Fruit fly (Drosophila melanogaster) whole organism, embryonic: ENCODE measurements around the gene smg.

Experiments
- Bteb2 ChIP-seq: fragments of 200-800 bp; sonication (Bioruptor generic); optimal IDR thresholded peaks from 2 replicates; lab custom pipeline; 2016; ENCODE audit warnings: missing biosample characterization, missing genetic modification characterization
- CG10147 ChIP-seq: fragments of 200-800 bp; sonication (Bioruptor generic); optimal IDR thresholded peaks from 2 replicates; lab custom pipeline; 2019; ENCODE audit warnings: missing biosample characterization, mild to moderate bottlenecking, missing genetic modification characterization, moderate library complexity
- CG10274 ChIP-seq: fragments of 200-800 bp; sonication (Bioruptor generic); optimal IDR thresholded peaks from 3 replicates; lab custom pipeline; 2017; ENCODE audit warnings: missing biosample characterization, mild to moderate bottlenecking, missing genetic modification characterization
- CG10431 ChIP-seq: fragments of 200-800 bp; sonication (Bioruptor generic); optimal IDR thresholded peaks from 3 replicates; lab custom pipeline; 2018; ENCODE audit warnings: missing biosample characterization, mild to moderate bottlenecking, missing genetic modification characterization
- CG10565 ChIP-seq: fragments of 200-800 bp; sonication (Bioruptor generic); optimal IDR thresholded peaks from 3 replicates; lab custom pipeline; 2016; ENCODE audit warnings: missing biosample characterization, mild to moderate bottlenecking, missing genetic modification characterization
- CG11723 ChIP-seq: fragments of 200-800 bp; sonication (Bioruptor generic); optimal IDR thresholded peaks from 2 replicates; lab custom pipeline; 2017; ENCODE audit warnings: missing biosample characterization, mild to moderate bottlenecking, missing genetic modification characterization
- CG13287 ChIP-seq: fragments of 200-800 bp; sonication (Bioruptor generic); IDR thresholded peaks from 2 replicates; pipeline ENCODE4 v1.3.6; 2022; ENCODE audit warnings: missing biosample characterization, missing genetic modification characterization; ENCODE audit not compliant: partially characterized antibody
- CG14050 ChIP-seq: fragments of 200-800 bp; sonication (Bioruptor generic); IDR thresholded peaks from 3 replicates; pipeline ENCODE4 v1.3.6; 2022; ENCODE audit warnings: missing biosample characterization, missing genetic modification characterization
- CG14710 ChIP-seq: fragments of 200-800 bp; sonication (Bioruptor generic); optimal IDR thresholded peaks from 3 replicates; lab custom pipeline; 2019; ENCODE audit warnings: missing biosample characterization, mild to moderate bottlenecking, missing genetic modification characterization, moderate library complexity
- CG15011 ChIP-seq: fragments of 200-800 bp; sonication (Bioruptor generic); optimal IDR thresholded peaks from 3 replicates; lab custom pipeline; 2018; ENCODE audit warnings: missing biosample characterization, mild to moderate bottlenecking, missing genetic modification characterization
- CG1529 ChIP-seq: fragments of 200-800 bp; sonication (Bioruptor generic); optimal IDR thresholded peaks from 3 replicates; lab custom pipeline; 2018; ENCODE audit warnings: missing biosample characterization, missing genetic modification characterization
- CG1832 ChIP-seq: fragments of 200-800 bp; sonication (Bioruptor generic); optimal IDR thresholded peaks from 2 replicates; lab custom pipeline; 2017; ENCODE audit warnings: missing biosample characterization, mild to moderate bottlenecking, missing genetic modification characterization, inconsistent platforms
- CG2116 ChIP-seq: fragments of 200-800 bp; sonication (Bioruptor generic); optimal IDR thresholded peaks from 3 replicates; lab custom pipeline; 2018; ENCODE audit warnings: missing biosample characterization, mild to moderate bottlenecking, missing genetic modification characterization
- CG30431 ChIP-seq: fragments of 200-800 bp; sonication (Bioruptor generic); optimal IDR thresholded peaks from 2 replicates; lab custom pipeline; 2017; ENCODE audit warnings: missing biosample characterization, missing genetic modification characterization
- CG33213 ChIP-seq: fragments of 200-800 bp; sonication (Bioruptor generic); optimal IDR thresholded peaks from 3 replicates; lab custom pipeline; 2016; ENCODE audit warnings: missing biosample characterization, missing genetic modification characterization
- CG6683 ChIP-seq: fragments of 200-800 bp; sonication (Bioruptor generic); optimal IDR thresholded peaks from 2 replicates; lab custom pipeline; 2017; ENCODE audit warnings: missing biosample characterization, mild to moderate bottlenecking, missing genetic modification characterization, missing genetic modification reagents
- CG6854 ChIP-seq: fragments of 200-800 bp; sonication (Bioruptor generic); optimal IDR thresholded peaks from 3 replicates; lab custom pipeline; 2017; ENCODE audit warnings: missing biosample characterization, mild to moderate bottlenecking, missing genetic modification characterization
- CG7556 ChIP-seq: fragments of 200-800 bp; sonication (Bioruptor generic); optimal IDR thresholded peaks from 2 replicates; lab custom pipeline; 2017; ENCODE audit warnings: missing biosample characterization, mild to moderate bottlenecking, missing genetic modification characterization
- CG8765 ChIP-seq: fragments of 200-800 bp; sonication (Bioruptor generic); IDR thresholded peaks from 2 replicates; pipeline ENCODE4 v1.3.6; 2022; ENCODE audit warnings: missing biosample characterization, missing genetic modification characterization
- CG9215 ChIP-seq: fragments of 200-800 bp; sonication (Bioruptor generic); IDR thresholded peaks from 2 replicates; pipeline ENCODE4 v1.3.6; 2022; ENCODE audit warnings: missing biosample characterization, missing genetic modification characterization
- CG9727 ChIP-seq: fragments of 200-800 bp; sonication (Bioruptor generic); optimal IDR thresholded peaks from 3 replicates; lab custom pipeline; 2017; ENCODE audit warnings: missing biosample characterization, mild to moderate bottlenecking, missing genetic modification characterization
- Deaf1 ChIP-seq: fragments of 200-800 bp; optimal IDR thresholded peaks from 3 replicates; lab custom pipeline; 2019; ENCODE audit warnings: missing biosample characterization, mild to moderate bottlenecking, missing genetic modification characterization, moderate library complexity
- Dip2 ChIP-seq: fragments of 200-800 bp; sonication (Bioruptor generic); IDR thresholded peaks from 2 replicates; pipeline ENCODE4 v1.3.6; 2022; ENCODE audit warnings: missing biosample characterization, missing genetic modification characterization
- Dll ChIP-seq: fragments of 200-800 bp; sonication (Bioruptor generic); IDR thresholded peaks from 4 replicates; pipeline ENCODE4 v1.3.6; 2022; ENCODE audit warnings: missing biosample characterization, missing genetic modification characterization; ENCODE audit not compliant: partially characterized antibody
- ERR ChIP-seq: fragments of 200-800 bp; sonication (Bioruptor generic); optimal IDR thresholded peaks from 2 replicates; lab custom pipeline; 2016; ENCODE audit warnings: missing biosample characterization, missing genetic modification characterization
- Hr51 ChIP-seq, 2 experiments: fragments of 200-800 bp; sonication (Bioruptor generic); optimal IDR thresholded peaks; 2 replicates in 1 of 2; 3 replicates in 1 of 2; lab custom pipeline; 2016 to 2018; ENCODE audit warnings: missing biosample characterization in 2 of 2, missing genetic modification characterization in 2 of 2, mild to moderate bottlenecking in 1 of 2, moderate library complexity in 1 of 2
- Lhr ChIP-seq: fragments of 200-800 bp; sonication (Bioruptor generic); optimal IDR thresholded peaks from 3 replicates; lab custom pipeline; 2017; ENCODE audit warnings: mild to moderate bottlenecking, missing biosample characterization, missing genetic modification reagents, missing genetic modification characterization
- Lim3 ChIP-seq: fragments of 200-800 bp; sonication (Bioruptor generic); IDR thresholded peaks from 2 replicates; pipeline ENCODE4 v1.3.6; 2022; ENCODE audit warnings: missing biosample characterization, missing genetic modification characterization
- Max ChIP-seq: fragments of 200-800 bp; sonication (Bioruptor generic); optimal IDR thresholded peaks from 2 replicates; lab custom pipeline; 2016; ENCODE audit warnings: missing biosample characterization, mild to moderate bottlenecking, missing genetic modification characterization
- Meics ChIP-seq: fragments of 200-800 bp; sonication (Bioruptor generic); optimal IDR thresholded peaks from 2 replicates; lab custom pipeline; 2017; ENCODE audit warnings: missing biosample characterization, mild to moderate bottlenecking, missing genetic modification characterization
- Optix ChIP-seq: fragments of 200-800 bp; sonication (Bioruptor generic); IDR thresholded peaks from 3 replicates; pipeline ENCODE4 v1.3.6; 2022; ENCODE audit warnings: missing biosample characterization, missing genetic modification characterization
- Six4 ChIP-seq: fragments of 200-800 bp; sonication (Bioruptor generic); optimal IDR thresholded peaks from 2 replicates; lab custom pipeline; 2016; ENCODE audit warnings: missing biosample characterization, missing genetic modification characterization
- Spps ChIP-seq: fragments of 200-800 bp; sonication (Bioruptor generic); optimal IDR thresholded peaks from 2 replicates; lab custom pipeline; 2018; ENCODE audit warnings: missing biosample characterization, mild to moderate bottlenecking, missing genetic modification characterization
- Sry-δ ChIP-seq: fragments of 200-800 bp; sonication (Bioruptor generic); optimal IDR thresholded peaks from 2 replicates; lab custom pipeline; 2016; ENCODE audit warnings: missing biosample characterization, missing genetic modification characterization
- Taf1 ChIP-seq: fragments of 200-800 bp; sonication (Bioruptor generic); IDR thresholded peaks from 2 replicates; pipeline ENCODE4 v1.3.6; 2022; ENCODE audit warnings: missing biosample characterization, missing genetic modification characterization
- corto ChIP-seq: fragments of 200-800 bp; sonication (Bioruptor generic); optimal IDR thresholded peaks from 2 replicates; lab custom pipeline; 2016; ENCODE audit warnings: missing biosample characterization, mild to moderate bottlenecking, missing genetic modification characterization, moderate library complexity
- dati ChIP-seq: fragments of 200-800 bp; sonication (Bioruptor generic); IDR thresholded peaks from 2 replicates; pipeline ENCODE4 v1.3.6; 2022; ENCODE audit warnings: missing biosample characterization, missing genetic modification characterization
- dpn ChIP-seq, 2 experiments: fragments of 200-800 bp; sonication (Bioruptor generic); optimal IDR thresholded peaks; 3 replicates each; lab custom pipeline; 2016; ENCODE audit warnings: missing biosample characterization in 2 of 2, missing genetic modification characterization in 2 of 2
- grn ChIP-seq: fragments of 200-800 bp; sonication (Bioruptor generic); optimal IDR thresholded peaks from 3 replicates; lab custom pipeline; 2017; ENCODE audit warnings: missing biosample characterization, missing genetic modification characterization
- h ChIP-seq: fragments of >200 bp; optimal IDR thresholded peaks from 2 replicates; lab custom pipeline; 2017
- lab ChIP-seq: fragments of 200-800 bp; sonication (Bioruptor generic); optimal IDR thresholded peaks from 3 replicates; lab custom pipeline; 2017; ENCODE audit warnings: missing biosample characterization, missing genetic modification characterization, mild to moderate bottlenecking, moderate library complexity, missing genetic modification reagents
- nerfin-1 ChIP-seq: fragments of 200-800 bp; sonication (Bioruptor generic); optimal IDR thresholded peaks from 3 replicates; lab custom pipeline; 2019; ENCODE audit warnings: missing biosample characterization, mild to moderate bottlenecking, missing genetic modification characterization, moderate library complexity
- odd ChIP-seq: fragments of 200-800 bp; sonication (Bioruptor generic); optimal IDR thresholded peaks from 2 replicates; lab custom pipeline; 2017; ENCODE audit warnings: missing biosample characterization, mild to moderate bottlenecking, missing genetic modification characterization
- pita ChIP-seq: fragments of 200-800 bp; sonication (Bioruptor generic); optimal IDR thresholded peaks from 2 replicates; lab custom pipeline; 2017; ENCODE audit warnings: missing biosample characterization, mild to moderate bottlenecking, missing genetic modification characterization
- pum ChIP-seq: fragments of 200-800 bp; sonication (Bioruptor generic); optimal IDR thresholded peaks from 2 replicates; lab custom pipeline; 2016; ENCODE audit warnings: missing biosample characterization, missing genetic modification characterization
- sens-2 ChIP-seq: fragments of 200-800 bp; sonication (Bioruptor generic); IDR thresholded peaks from 2 replicates; pipeline ENCODE4 v1.3.6; 2022; ENCODE audit warnings: missing biosample characterization, missing genetic modification characterization
- stc ChIP-seq: fragments of 200-800 bp; sonication (Bioruptor generic); IDR thresholded peaks from 2 replicates; pipeline ENCODE4 v1.3.6; 2022; ENCODE audit warnings: missing biosample characterization, missing genetic modification characterization
- tin ChIP-seq: fragments of 200-800 bp; sonication (Bioruptor generic); optimal IDR thresholded peaks from 3 replicates; lab custom pipeline; 2016; ENCODE audit warnings: missing biosample characterization, missing genetic modification characterization
- tx ChIP-seq: fragments of 200-800 bp; sonication (Bioruptor generic); optimal IDR thresholded peaks from 2 replicates; lab custom pipeline; 2016; ENCODE audit warnings: missing biosample characterization, missing genetic modification characterization
- zfh2 ChIP-seq: fragments of 200-800 bp; sonication (Bioruptor generic); optimal IDR thresholded peaks from 2 replicates; lab custom pipeline; 2016; ENCODE audit warnings: missing biosample characterization, missing genetic modification characterization

The smg gene

DNA sequence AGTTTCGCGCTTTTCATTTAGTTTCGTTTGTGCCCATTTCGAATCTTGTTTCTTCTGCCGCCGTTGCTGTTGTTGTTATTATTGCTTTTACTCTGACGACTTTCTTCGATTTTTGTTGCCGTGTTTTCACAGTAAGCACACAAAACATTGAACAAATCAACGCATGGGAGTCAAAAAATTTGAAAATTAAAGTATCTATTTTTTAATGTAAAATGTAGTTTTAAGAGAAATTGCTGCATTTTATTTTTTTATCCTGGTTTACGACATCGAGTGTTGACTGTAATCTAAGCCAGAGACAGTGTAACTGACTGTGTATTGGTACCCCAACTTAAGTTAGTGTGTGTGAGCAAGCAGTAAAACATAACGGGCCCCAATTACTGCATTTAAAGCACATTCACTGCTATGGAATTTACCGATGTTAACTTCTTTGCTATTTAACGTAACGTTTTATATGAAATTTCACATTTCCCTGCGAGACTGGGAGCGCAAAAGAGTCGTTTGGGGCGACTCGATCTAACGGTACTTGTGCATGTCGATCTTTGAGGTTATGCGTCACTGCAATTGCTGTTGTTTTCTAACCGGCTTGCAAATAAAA, 1.5 kb downstream of the smg start (continued):
- no peak for TF ChIP-seq CG10431
- TF ChIP-seq CG6854 (GFP tag; lab: Kevin White, UChicago) = no peak
- TF ChIP-seq Bteb2 (GFP tag; lab: Kevin White, UChicago) = no peak
- peak; percentile 49 for TF ChIP-seq CG14710 (tag; lab: Kevin White, UChicago)
- no peak for TF ChIP-seq CG9215
- TF ChIP-seq nerfin-1 (tag; lab: Kevin White, UChicago) = peak; percentile 35
- no peak for TF ChIP-seq pita (GFP tag; lab: Kevin White, UChicago)
- TF ChIP-seq CG6683 (GFP tag; lab: Kevin White, UChicago) = no peak
- TF ChIP-seq CG14050 (GFP tag; lab: Robert Waterston, UW) = peak; percentile 44; the same call in 1 of the 3 replicates
- TF ChIP-seq Spps = peak; percentile 31
- no peak for TF ChIP-seq Dll (GFP tag; lab: Robert Waterston, UW)
- no peak for TF ChIP-seq Taf1
- TF ChIP-seq odd = no peak
- peak; percentile 59 for TF ChIP-seq CG9727 (GFP tag; lab: Kevin White, UChicago)
- TF ChIP-seq CG8765 (GFP tag; lab: Robert Waterston, UW) = peak; percentile 63; the same call in 1 of the 2 replicates
- no peak for TF ChIP-seq tx (GFP tag; lab: Kevin White, UChicago)
- TF ChIP-seq CG10147 (GFP tag; lab: Kevin White, UChicago) = no peak
- TF ChIP-seq CG10565 = no peak
- no peak for TF ChIP-seq lab (GFP tag; lab: Kevin White, UChicago)
- TF ChIP-seq stc (GFP tag; lab: Robert Waterston, UW) = peak; percentile 62; the same call in 1 of the 2 replicates
- TF ChIP-seq corto (GFP tag; lab: Kevin White, UChicago) = peak; percentile 44
- TF ChIP-seq Deaf1 (tag; lab: Kevin White, UChicago) = no peak
- no peak for TF ChIP-seq CG2116 (GFP tag; lab: Kevin White, UChicago)
- 0 out of 2 replicates have a peak, but pooled peaks have one; percentile 3 for TF ChIP-seq dati
- peak; percentile 61 for TF ChIP-seq zfh2 (GFP tag; lab: Kevin White, UChicago)
- peak; percentile 37 to 71 for TF ChIP-seq dpn (GFP tag; optimal IDR thresholded peaks at IDR 0.05; lab: Kevin White, UChicago)
- no peak for TF ChIP-seq grn (GFP tag; lab: Kevin White, UChicago)
- no peak for TF ChIP-seq CG11723 (GFP tag; lab: Kevin White, UChicago)
- peak; percentile 30 for TF ChIP-seq CG7556 (GFP tag; lab: Kevin White, UChicago)
- TF ChIP-seq CG10274 (GFP tag; lab: Kevin White, UChicago) = no peak
- no peak for TF ChIP-seq ERR
- TF ChIP-seq CG1529 (GFP tag; lab: Kevin White, UChicago) = peak; percentile 23
- TF ChIP-seq Optix (GFP tag; lab: Robert Waterston, UW) = 0 out of 3 replicates have a peak, but pooled peaks have one; percentile 25
- TF ChIP-seq Sry-δ (GFP tag; lab: Kevin White, UChicago) = no peak
- peak; percentile 0 for TF ChIP-seq Lhr (GFP tag; lab: Kevin White, UChicago)
- TF ChIP-seq h = no peak
- no peak for TF ChIP-seq CG1832
- TF ChIP-seq CG13287 = no peak
- peak; percentile 49 for TF ChIP-seq Six4 (GFP tag; lab: Kevin White, UChicago)
- TF ChIP-seq Meics (GFP tag; lab: Kevin White, UChicago) = peak; percentile 44
- peak; percentile 33 for TF ChIP-seq Max (GFP tag; lab: Kevin White, UChicago)
- TF ChIP-seq Hr51 (GFP tag; optimal IDR thresholded peaks at IDR 0.05; lab: Kevin White, UChicago) = peak in 1 of 2 experiments; percentile 19
- TF ChIP-seq Dip2 (GFP tag; lab: Robert Waterston, UW) = no peak
- peak; percentile 11 for TF ChIP-seq CG15011 (GFP tag; lab: Kevin White, UChicago)
- peak; percentile 54 for TF ChIP-seq pum (GFP tag; lab: Kevin White, UChicago)
- no peak for TF ChIP-seq sens-2
- peak; percentile 29 for TF ChIP-seq CG33213 (GFP tag; lab: Kevin White, UChicago)
- peak; percentile 53 for TF ChIP-seq tin (GFP tag; lab: Kevin White, UChicago)
- peak; percentile 38 for TF ChIP-seq CG30431 (GFP tag; lab: Kevin White, UChicago)
- TF ChIP-seq Lim3 = 0 out of 2 replicates have a peak, but pooled peaks have one; percentile 13
